Fruit fly (Drosophila melanogaster) whole organism, embryonic: ENCODE results near the gene CG44000.

ENCODE experiments used
- Atf3 ChIP-seq: fragments of 200-800 bp; sonication (Bioruptor generic); optimal IDR thresholded peaks from 3 replicates; lab custom pipeline; 2016; ENCODE audit warnings: missing biosample characterization, missing genetic modification characterization
- Bdp1 ChIP-seq: fragments of 200-800 bp; sonication (Bioruptor generic); optimal IDR thresholded peaks from 3 replicates; lab custom pipeline; 2016; ENCODE audit warnings: missing biosample characterization, missing genetic modification characterization
- CG11093 ChIP-seq: fragments of 200-800 bp; sonication (Bioruptor generic); IDR thresholded peaks from 3 replicates; pipeline ENCODE4 v1.3.6; 2022; ENCODE audit warnings: missing biosample characterization, missing genetic modification characterization
- CG11247 ChIP-seq: fragments of 200-800 bp; sonication (Bioruptor generic); IDR thresholded peaks from 2 replicates; pipeline ENCODE4 v1.3.6; 2022; ENCODE audit warnings: missing biosample characterization, missing genetic modification characterization
- CG11456 ChIP-seq: fragments of 200-800 bp; sonication (Bioruptor generic); IDR thresholded peaks from 3 replicates; pipeline ENCODE4 v1.3.6; 2022; ENCODE audit warnings: missing biosample characterization, missing genetic modification characterization
- CG13287 ChIP-seq: fragments of 200-800 bp; sonication (Bioruptor generic); IDR thresholded peaks from 2 replicates; pipeline ENCODE4 v1.3.6; 2022; ENCODE audit warnings: missing biosample characterization, missing genetic modification characterization; ENCODE audit not compliant: partially characterized antibody
- CG13624 ChIP-seq: fragments of 200-800 bp; sonication (Bioruptor generic); optimal IDR thresholded peaks from 2 replicates; lab custom pipeline; 2016; ENCODE audit warnings: missing biosample characterization, missing genetic modification characterization
- CG14965 ChIP-seq: fragments of 200-800 bp; sonication (Bioruptor generic); optimal IDR thresholded peaks from 2 replicates; lab custom pipeline; 2016; ENCODE audit warnings: missing biosample characterization, missing genetic modification characterization, borderline replicate concordance
- CG15514 ChIP-seq: fragments of 200-800 bp; sonication (Bioruptor generic); optimal IDR thresholded peaks from 3 replicates; lab custom pipeline; 2017; ENCODE audit warnings: missing biosample characterization, missing genetic modification characterization, mild to moderate bottlenecking, moderate library complexity, missing genetic modification reagents
- CG1602 ChIP-seq: fragments of 200-800 bp; sonication (Bioruptor generic); optimal IDR thresholded peaks from 3 replicates; lab custom pipeline; 2016; ENCODE audit warnings: missing biosample characterization, missing genetic modification characterization
- CG18476 ChIP-seq: fragments of 200-800 bp; sonication (Bioruptor generic); optimal IDR thresholded peaks from 2 replicates; lab custom pipeline; 2016; ENCODE audit warnings: missing biosample characterization, mild to moderate bottlenecking, missing genetic modification characterization
- CG2116 ChIP-seq: fragments of 200-800 bp; sonication (Bioruptor generic); optimal IDR thresholded peaks from 3 replicates; lab custom pipeline; 2018; ENCODE audit warnings: missing biosample characterization, mild to moderate bottlenecking, missing genetic modification characterization
- CG3065 ChIP-seq: fragments of 200-800 bp; sonication (Bioruptor generic); optimal IDR thresholded peaks from 2 replicates; lab custom pipeline; 2016; ENCODE audit warnings: missing biosample characterization, missing genetic modification characterization
- CG33213 ChIP-seq: fragments of 200-800 bp; sonication (Bioruptor generic); optimal IDR thresholded peaks from 3 replicates; lab custom pipeline; 2016; ENCODE audit warnings: missing biosample characterization, missing genetic modification characterization
- CG34376 ChIP-seq: fragments of 200-800 bp; sonication (Bioruptor generic); optimal IDR thresholded peaks from 2 replicates; lab custom pipeline; 2018; ENCODE audit warnings: missing biosample characterization, mild to moderate bottlenecking, missing genetic modification characterization
- CG3847 ChIP-seq: fragments of 200-800 bp; sonication (Bioruptor generic); IDR thresholded peaks from 2 replicates; pipeline ENCODE4 v1.3.6; 2022; ENCODE audit warnings: missing biosample characterization, missing genetic modification characterization
- CG3995 ChIP-seq: fragments of 200-800 bp; sonication (Bioruptor generic); optimal IDR thresholded peaks from 3 replicates; lab custom pipeline; 2016; ENCODE audit warnings: missing biosample characterization, missing genetic modification characterization
- CG4707 ChIP-seq: fragments of 200-800 bp; sonication (Bioruptor generic); optimal IDR thresholded peaks from 2 replicates; lab custom pipeline; 2018; ENCODE audit warnings: missing biosample characterization, mild to moderate bottlenecking, missing genetic modification characterization, moderate library complexity
- CG4854 ChIP-seq: fragments of 200-800 bp; sonication (Bioruptor generic); optimal IDR thresholded peaks from 2 replicates; lab custom pipeline; 2016; ENCODE audit warnings: missing biosample characterization, missing genetic modification characterization, inconsistent platforms
- CG7928 ChIP-seq: fragments of 200-800 bp; sonication (Bioruptor generic); optimal IDR thresholded peaks from 2 replicates; lab custom pipeline; 2017; ENCODE audit warnings: missing biosample characterization, mild to moderate bottlenecking, missing genetic modification characterization
- CG9215 ChIP-seq: fragments of 200-800 bp; sonication (Bioruptor generic); IDR thresholded peaks from 2 replicates; pipeline ENCODE4 v1.3.6; 2022; ENCODE audit warnings: missing biosample characterization, missing genetic modification characterization
- CG9609 ChIP-seq: fragments of 200-800 bp; sonication (Bioruptor generic); optimal IDR thresholded peaks from 3 replicates; lab custom pipeline; 2016; ENCODE audit warnings: missing biosample characterization, missing genetic modification characterization
- CG9727 ChIP-seq: fragments of 200-800 bp; sonication (Bioruptor generic); optimal IDR thresholded peaks from 3 replicates; lab custom pipeline; 2017; ENCODE audit warnings: missing biosample characterization, mild to moderate bottlenecking, missing genetic modification characterization
- CTCF ChIP-seq: fragments of 200-800 bp; sonication (Bioruptor generic); optimal IDR thresholded peaks from 2 replicates; lab custom pipeline; 2017; ENCODE audit warnings: missing biosample characterization, mild to moderate bottlenecking, missing genetic modification characterization, moderate library complexity
- Dip3 ChIP-seq: fragments of 200-800 bp; sonication (Bioruptor generic); optimal IDR thresholded peaks from 3 replicates; lab custom pipeline; 2016; ENCODE audit warnings: missing biosample characterization, missing genetic modification characterization
- Eip74EF ChIP-seq, 2 experiments: fragments of 200-800 bp in 1 of 2; fragments of >200 bp in 1 of 2; sonication (Bioruptor generic) in 1 of 2; optimal IDR thresholded peaks; 2 replicates each; lab custom pipeline; 2017 to 2019; ENCODE audit warnings: missing biosample characterization in 2 of 2, missing genetic modification characterization in 2 of 2, mild to moderate bottlenecking in 1 of 2, moderate library complexity in 1 of 2
- Fer1 ChIP-seq: fragments of 200-800 bp; sonication (Bioruptor generic); optimal IDR thresholded peaks from 2 replicates; lab custom pipeline; 2017; ENCODE audit warnings: missing biosample characterization, mild to moderate bottlenecking, missing genetic modification characterization
- Gug ChIP-seq: fragments of 200-800 bp; sonication (Bioruptor generic); IDR thresholded peaks from 4 replicates; pipeline ENCODE4 v1.3.6; 2022; ENCODE audit warnings: missing biosample characterization, missing genetic modification characterization
- HmgZ ChIP-seq: fragments of 200-800 bp; sonication (Bioruptor generic); optimal IDR thresholded peaks from 2 replicates; lab custom pipeline; 2018; ENCODE audit warnings: missing biosample characterization, mild to moderate bottlenecking, missing genetic modification characterization
- Hsf ChIP-seq: fragments of 200-800 bp; sonication (Bioruptor generic); optimal IDR thresholded peaks from 3 replicates; lab custom pipeline; 2016; ENCODE audit warnings: missing biosample characterization, missing genetic modification characterization
- Lhr ChIP-seq: fragments of 200-800 bp; sonication (Bioruptor generic); optimal IDR thresholded peaks from 3 replicates; lab custom pipeline; 2017; ENCODE audit warnings: mild to moderate bottlenecking, missing biosample characterization, missing genetic modification reagents, missing genetic modification characterization
- Mes4 ChIP-seq: fragments of 200-800 bp; sonication (Bioruptor generic); optimal IDR thresholded peaks from 2 replicates; lab custom pipeline; 2016; ENCODE audit warnings: missing biosample characterization, missing genetic modification characterization
- NfI ChIP-seq: fragments of 200-800 bp; sonication (Bioruptor generic); optimal IDR thresholded peaks from 3 replicates; lab custom pipeline; 2018; ENCODE audit warnings: missing biosample characterization, mild to moderate bottlenecking, missing genetic modification characterization, moderate library complexity
- Trl ChIP-seq, 3 experiments: fragments of >200 bp in 2 of 3; fragments of 200-800 bp in 1 of 3; sonication (Bioruptor generic) in 1 of 3; optimal IDR thresholded peaks; 2 replicates in 1 of 3; 3 replicates in 2 of 3; lab custom pipeline; 2016 to 2017; ENCODE audit warnings: missing biosample characterization in 1 of 3, missing genetic modification characterization in 1 of 3
- Xrp1 ChIP-seq: fragments of 200-800 bp; sonication (Bioruptor generic); IDR thresholded peaks from 2 replicates; pipeline ENCODE4 v1.3.6; 2022; ENCODE audit warnings: missing biosample characterization, missing genetic modification characterization
- ac ChIP-seq: fragments of 200-800 bp; sonication (Bioruptor generic); optimal IDR thresholded peaks from 3 replicates; lab custom pipeline; 2017; ENCODE audit warnings: missing biosample characterization, mild to moderate bottlenecking, missing genetic modification characterization
- chif ChIP-seq, 2 experiments: fragments of 200-800 bp; sonication (Bioruptor generic); optimal IDR thresholded peaks; 3 replicates each; lab custom pipeline; 2016; ENCODE audit warnings: missing biosample characterization in 2 of 2, missing genetic modification characterization in 2 of 2
- dati ChIP-seq: fragments of 200-800 bp; sonication (Bioruptor generic); IDR thresholded peaks from 2 replicates; pipeline ENCODE4 v1.3.6; 2022; ENCODE audit warnings: missing biosample characterization, missing genetic modification characterization
- dmrt11E ChIP-seq: fragments of 200-800 bp; sonication (Bioruptor generic); optimal IDR thresholded peaks from 3 replicates; lab custom pipeline; 2018; ENCODE audit warnings: missing biosample characterization, mild to moderate bottlenecking, missing genetic modification characterization, moderate library complexity
- ems ChIP-seq: fragments of 200-800 bp; sonication (Bioruptor generic); optimal IDR thresholded peaks from 3 replicates; lab custom pipeline; 2016; ENCODE audit warnings: missing biosample characterization, missing genetic modification characterization
- gfzf ChIP-seq: fragments of 200-800 bp; sonication (Bioruptor generic); optimal IDR thresholded peaks from 2 replicates; lab custom pipeline; 2016; ENCODE audit warnings: missing biosample characterization, mild to moderate bottlenecking, missing genetic modification characterization, moderate library complexity
- kni ChIP-seq: fragments of 200-800 bp; sonication (Bioruptor generic); optimal IDR thresholded peaks from 3 replicates; lab custom pipeline; 2017; ENCODE audit warnings: mild to moderate bottlenecking, missing biosample characterization, missing genetic modification reagents, missing genetic modification characterization
- mirr ChIP-seq: fragments of 200-800 bp; sonication (Bioruptor generic); optimal IDR thresholded peaks from 3 replicates; lab custom pipeline; 2018; ENCODE audit warnings: missing biosample characterization, mild to moderate bottlenecking, missing genetic modification characterization
- nom ChIP-seq: fragments of 200-800 bp; sonication (Bioruptor generic); optimal IDR thresholded peaks from 2 replicates; lab custom pipeline; 2017; ENCODE audit warnings: missing biosample characterization, missing genetic modification characterization, mild to moderate bottlenecking, moderate library complexity, missing genetic modification reagents
- oc ChIP-seq: fragments of 200-800 bp; sonication (Bioruptor generic); optimal IDR thresholded peaks from 2 replicates; lab custom pipeline; 2018; ENCODE audit warnings: missing biosample characterization, mild to moderate bottlenecking, missing genetic modification characterization, moderate library complexity
- run ChIP-seq: fragments of 200-800 bp; sonication (Bioruptor generic); optimal IDR thresholded peaks from 3 replicates; lab custom pipeline; 2018; ENCODE audit warnings: missing biosample characterization, mild to moderate bottlenecking, missing genetic modification characterization
- sob ChIP-seq: fragments of 200-800 bp; sonication (Bioruptor generic); IDR thresholded peaks from 2 replicates; pipeline ENCODE4 v1.3.6; 2022; ENCODE audit warnings: missing biosample characterization, missing genetic modification characterization
- sqz ChIP-seq: fragments of 200-800 bp; sonication (Bioruptor generic); optimal IDR thresholded peaks from 3 replicates; lab custom pipeline; 2018; ENCODE audit warnings: missing biosample characterization, mild to moderate bottlenecking, missing genetic modification characterization
- tap ChIP-seq: fragments of 200-800 bp; optimal IDR thresholded peaks from 3 replicates; lab custom pipeline; 2019; ENCODE audit warnings: missing biosample characterization, mild to moderate bottlenecking, missing genetic modification characterization, moderate library complexity
- zen ChIP-seq: fragments of 200-800 bp; sonication (Bioruptor generic); optimal IDR thresholded peaks from 3 replicates; lab custom pipeline; 2018; ENCODE audit warnings: missing biosample characterization, mild to moderate bottlenecking, missing genetic modification characterization, moderate library complexity

The CG44000 gene

DNA sequence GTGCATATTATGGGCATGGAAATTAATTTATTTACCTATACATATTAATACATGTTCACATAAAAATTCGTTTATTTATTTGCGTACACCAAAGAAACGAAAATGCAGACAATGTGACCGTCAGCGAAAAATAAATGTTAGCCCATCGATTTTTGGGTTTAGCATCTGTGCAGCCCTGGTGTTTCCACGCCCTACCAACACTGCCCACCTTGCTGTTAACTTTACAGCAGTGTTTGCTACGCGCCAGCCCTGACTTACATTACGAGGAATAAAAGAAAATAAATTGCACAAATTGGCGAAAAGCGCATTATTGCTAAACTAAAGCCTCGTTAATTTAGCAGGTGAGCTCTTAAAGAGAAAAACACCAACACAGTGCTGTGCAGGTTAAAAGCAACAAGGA lies at the start of gene CG44000, which contains the start of the genes CG33995 and CG44001 (continued):
- TF ChIP-seq ems (GFP tag; lab: Kevin White, UChicago): peak; percentile 36
- peak; percentile 23 for TF ChIP-seq sqz (GFP tag; lab: Kevin White, UChicago)
- TF ChIP-seq Mes4 (GFP tag; lab: Kevin White, UChicago): peak; percentile 11
- TF ChIP-seq run (tag; lab: Kevin White, UChicago): no peak
- peak; percentile 23 for TF ChIP-seq dmrt11E (tag; lab: Kevin White, UChicago)
- TF ChIP-seq CG18476: no peak
- no peak for TF ChIP-seq Trl (optimal IDR thresholded peaks at IDR 0.05; lab: Kevin White, UChicago)
- TF ChIP-seq Trl (GFP tag; optimal IDR thresholded peaks at IDR 0.05; lab: Kevin White, UChicago): peak; percentile 44
- TF ChIP-seq CG34376 (GFP tag; lab: Kevin White, UChicago): peak; percentile 48
- TF ChIP-seq oc (tag; lab: Kevin White, UChicago): peak; percentile 28
- peak; percentile 68 for TF ChIP-seq CG13624
- TF ChIP-seq Bdp1 (GFP tag; lab: Kevin White, UChicago): peak; percentile 30
- peak; percentile 83 for TF ChIP-seq CG11456 (GFP tag; lab: Robert Waterston, UW)
- peak; percentile 39 for TF ChIP-seq Dip3 (GFP tag; lab: Kevin White, UChicago)
- TF ChIP-seq CG14965 (GFP tag; lab: Kevin White, UChicago): no peak
- peak; percentile 99 for TF ChIP-seq CG7928 (GFP tag; lab: Kevin White, UChicago)
- TF ChIP-seq Lhr (GFP tag; lab: Kevin White, UChicago): peak; percentile 35
- TF ChIP-seq Eip74EF (GFP tag; optimal IDR thresholded peaks at IDR 0.05; lab: Kevin White, UChicago): no peak
- peak; percentile 33 for TF ChIP-seq CG1602 (GFP tag; lab: Kevin White, UChicago)
- TF ChIP-seq CTCF (GFP tag; lab: Kevin White, UChicago): no peak
- TF ChIP-seq dati (GFP tag; lab: Robert Waterston, UW): no peak
- TF ChIP-seq NfI (GFP tag; lab: Kevin White, UChicago): peak; percentile 56
- TF ChIP-seq CG3995: peak; percentile 29
- peak; percentile 91 for TF ChIP-seq CG2116 (GFP tag; lab: Kevin White, UChicago)
- peak; percentile 22; the same call in 1 of the 2 replicates for TF ChIP-seq CG9215 (GFP tag; lab: Robert Waterston, UW)
- peak; percentile 79 for TF ChIP-seq CG33213
- peak; percentile 86 for TF ChIP-seq HmgZ (tag; lab: Kevin White, UChicago)
- peak in 1 of 2 experiments; percentile 27 for TF ChIP-seq chif (GFP tag; optimal IDR thresholded peaks at IDR 0.05; lab: Kevin White, UChicago)
- peak; percentile 65 for TF ChIP-seq Atf3 (GFP tag; lab: Kevin White, UChicago)
- TF ChIP-seq gfzf (GFP tag; lab: Kevin White, UChicago): peak; percentile 87
- peak; percentile 37 for TF ChIP-seq nom (GFP tag; lab: Kevin White, UChicago)
- peak; percentile 51 for TF ChIP-seq mirr (GFP tag; lab: Kevin White, UChicago)
- peak; percentile 11 for TF ChIP-seq Fer1 (GFP tag; lab: Kevin White, UChicago)
- TF ChIP-seq zen (tag; lab: Kevin White, UChicago): peak; percentile 46
- TF ChIP-seq CG11247 (GFP tag; lab: Robert Waterston, UW): 0 out of 2 replicates have a peak, but pooled peaks have one; percentile 12
- TF ChIP-seq kni (GFP tag; lab: Kevin White, UChicago): no peak
- TF ChIP-seq CG3065 (GFP tag; lab: Kevin White, UChicago): peak; percentile 49
- peak; percentile 55 for TF ChIP-seq sob (GFP tag; lab: Robert Waterston, UW)
- TF ChIP-seq Gug: 0 out of 4 replicates have a peak, but pooled peaks have one; percentile 27
- peak; percentile 55 for TF ChIP-seq CG4854 (GFP tag; lab: Kevin White, UChicago)
- TF ChIP-seq Xrp1 (GFP tag; lab: Robert Waterston, UW): peak; percentile 41; the same call in 1 of the 2 replicates
- peak; percentile 75 for TF ChIP-seq CG3847 (GFP tag; lab: Robert Waterston, UW)
- TF ChIP-seq CG9727 (GFP tag; lab: Kevin White, UChicago): no peak
- TF ChIP-seq CG9609: peak; percentile 27
- TF ChIP-seq CG15514: peak; percentile 84
- peak; percentile 5 for TF ChIP-seq tap (tag; lab: Kevin White, UChicago)
- peak; percentile 61 for TF ChIP-seq Hsf (GFP tag; lab: Kevin White, UChicago)
- peak; percentile 55 for TF ChIP-seq CG13287 (GFP tag; lab: Robert Waterston, UW)
- no peak for TF ChIP-seq CG11093 (GFP tag; lab: Robert Waterston, UW)
- TF ChIP-seq CG4707 (GFP tag; lab: Kevin White, UChicago): peak; percentile 19
- TF ChIP-seq ac (GFP tag; lab: Kevin White, UChicago): no peak
